Fruit fly (Drosophila melanogaster) S2 (cell line): ENCODE results near the gene AdoR.

ENCODE experiments used
- CG8478 ChIP-seq: fragments of >200 bp; optimal IDR thresholded peaks from 2 replicates; lab custom pipeline; 2018
- CTCF ChIP-seq, 2 experiments: fragments of >200 bp; optimal IDR thresholded peaks; 2 replicates each; lab custom pipeline; 2018

DNA sequence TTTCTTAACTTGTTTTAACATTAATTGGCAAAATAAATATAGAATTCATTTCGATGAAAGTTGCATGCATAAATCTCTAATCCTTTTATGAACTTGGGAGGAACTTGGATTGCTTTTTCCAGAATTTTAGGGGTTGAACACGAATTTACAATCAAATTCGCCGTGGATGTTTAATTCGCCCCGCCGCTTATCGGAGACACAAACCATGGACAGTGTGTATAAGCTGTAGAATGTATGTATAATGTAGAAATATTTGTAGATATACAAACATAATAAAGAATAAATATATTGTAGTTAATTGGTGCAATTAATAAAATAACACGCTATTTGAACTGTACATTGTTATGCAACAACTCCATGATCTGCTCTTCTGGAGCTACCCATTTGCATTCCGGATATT is 27.7 kb downstream of the AdoR start:
- TF ChIP-seq CG8478 (no peak), CTCF (optimal IDR thresholded peaks at IDR 0.05; lab: Kevin White, UChicago) (peak in 1 of 2 experiments; percentile 21)
